Worm (Caenorhabditis elegans): ENCODE measurements around the gene mlc-2.

- no peak for TF ChIP-seq him-1 (tag; optimal IDR thresholded peaks at IDR 0.05)
- TF ChIP-seq dao-5 (tag; optimal IDR thresholded peaks at IDR 0.05) = no peak
- TF ChIP-seq W03F9.2 (tag; optimal IDR thresholded peaks at IDR 0.05) = no peak
These were observed 15.3 kb upstream of the mlc-2 start for ce11 chrX:17471703-17472102.
